Worm (Caenorhabditis elegans): ENCODE data around the gene C07B5.3.

- TF ChIP-seq cog-1 (tag; optimal IDR thresholded peaks at IDR 0.05) = no peak
- TF ChIP-seq tab-1 (GFP tag; IDR thresholded peaks at IDR 0.05) = no peak
- TF ChIP-seq flt-1 (GFP tag; IDR thresholded peaks at IDR 0.05) = no peak
- no peak for TF ChIP-seq med-1 (GFP tag; optimal IDR thresholded peaks at IDR 0.05; ENCODE audit: insufficient read depth)
- no peak for TF ChIP-seq klf-2 (GFP tag; conservative IDR thresholded peaks at IDR 0.05)
These were observed 28.4 kb downstream of the C07B5.3 start for ce11 chrX:9494661-9495060.
